Worm (Caenorhabditis elegans) whole organism, mixed stage, embryonic: ENCODE results near the gene gcy-5.
A peak's percentile ranks its signal among the peaks of the same experiment; 100 is the strongest.

ENCODE experiments used
- M03D4.4 ChIP-seq: sonication (generic microtip); optimal IDR thresholded peaks from 2 replicates; lab custom pipeline; 2017; ENCODE audit warnings: mild to moderate bottlenecking, missing genetic modification characterization, missing compliant biosample characterization
- bed-3 ChIP-seq: fragments of 200-800 bp; sonication (Bioruptor generic); optimal IDR thresholded peaks from 3 replicates; lab custom pipeline; 2018; ENCODE audit warnings: mild to moderate bottlenecking, missing genetic modification characterization, moderate library complexity, missing compliant biosample characterization
- blmp-1 ChIP-seq: fragments of 150-350 bp; optimal IDR thresholded peaks from 2 replicates; lab custom pipeline; 2014; ENCODE audit warnings: missing biosample characterization, missing genetic modification characterization
- ceh-39 ChIP-seq: fragments of 150-350 bp; optimal IDR thresholded peaks from 2 replicates; lab custom pipeline; 2014; ENCODE audit warnings: missing biosample characterization, missing genetic modification characterization
- ceh-43 ChIP-seq: fragments of 200-800 bp; sonication (Bioruptor generic); optimal IDR thresholded peaks from 2 replicates; lab custom pipeline; 2018; ENCODE audit warnings: mild to moderate bottlenecking, missing genetic modification characterization, moderate library complexity, missing compliant biosample characterization
- ceh-83 ChIP-seq: fragments of 200-800 bp; sonication (Bioruptor generic); optimal IDR thresholded peaks from 2 replicates; lab custom pipeline; 2018; ENCODE audit warnings: mild to moderate bottlenecking, missing genetic modification characterization, missing compliant biosample characterization
- ces-1 ChIP-seq: fragments of 150-350 bp; optimal IDR thresholded peaks from 2 replicates; lab custom pipeline; 2014; ENCODE audit warnings: missing biosample characterization, missing genetic modification reagents, missing genetic modification characterization
- cnd-1 ChIP-seq: fragments of 200-800 bp; sonication (Bioruptor generic); optimal IDR thresholded peaks from 2 replicates; lab custom pipeline; 2018; ENCODE audit warnings: mild to moderate bottlenecking, missing genetic modification characterization, missing compliant biosample characterization
- drap-1 ChIP-seq: fragments of 200-800 bp; sonication (Bioruptor generic); optimal IDR thresholded peaks from 3 replicates; lab custom pipeline; 2018; ENCODE audit warnings: mild to moderate bottlenecking, missing genetic modification characterization, missing compliant biosample characterization
- elt-1 ChIP-seq: sonication (generic microtip); optimal IDR thresholded peaks from 2 replicates; lab custom pipeline; 2017; ENCODE audit warnings: missing genetic modification characterization, mild to moderate bottlenecking, missing compliant biosample characterization, antibody characterized with exemption, moderate library complexity, borderline replicate concordance; ENCODE audit not compliant: insufficient read depth
- elt-3 ChIP-seq: fragments of 150-350 bp; optimal IDR thresholded peaks from 2 replicates; lab custom pipeline; 2014; ENCODE audit warnings: missing biosample characterization, missing genetic modification characterization
- flh-1 ChIP-seq: fragments of 200-800 bp; sonication (Bioruptor generic); optimal IDR thresholded peaks from 2 replicates; lab custom pipeline; 2018; ENCODE audit warnings: mild to moderate bottlenecking, missing genetic modification characterization, moderate library complexity, missing compliant biosample characterization
- hlh-1 ChIP-seq: fragments of 150-350 bp; optimal IDR thresholded peaks from 2 replicates; lab custom pipeline; 2014; ENCODE audit warnings: missing biosample characterization, missing genetic modification reagents, missing genetic modification characterization
- lin-13 ChIP-seq: fragments of 150-350 bp; optimal IDR thresholded peaks from 2 replicates; lab custom pipeline; 2014; ENCODE audit warnings: missing biosample characterization, missing genetic modification characterization
- lin-32 ChIP-seq: fragments of 200-800 bp; sonication (Bioruptor generic); optimal IDR thresholded peaks from 2 replicates; lab custom pipeline; 2018; ENCODE audit warnings: mild to moderate bottlenecking, missing genetic modification characterization, missing compliant biosample characterization
- lsy-2 ChIP-seq: fragments of 150-350 bp; optimal IDR thresholded peaks from 2 replicates; lab custom pipeline; 2014; ENCODE audit warnings: missing biosample characterization, missing genetic modification characterization
- mab-5 ChIP-seq: fragments of 150-350 bp; optimal IDR thresholded peaks from 2 replicates; lab custom pipeline; 2014; ENCODE audit warnings: missing biosample characterization, missing genetic modification characterization
- mls-2 ChIP-seq: sonication (generic microtip); optimal IDR thresholded peaks from 2 replicates; lab custom pipeline; 2016; ENCODE audit warnings: mild to moderate bottlenecking, missing genetic modification characterization, moderate library complexity, missing compliant biosample characterization
- nhr-12 ChIP-seq: fragments of 150-350 bp; optimal IDR thresholded peaks from 2 replicates; lab custom pipeline; 2014; ENCODE audit warnings: missing biosample characterization, missing genetic modification characterization
- nhr-2 ChIP-seq: fragments of 150-350 bp; optimal IDR thresholded peaks from 2 replicates; lab custom pipeline; 2014; ENCODE audit warnings: missing biosample characterization, missing genetic modification characterization
- nhr-237 ChIP-seq: fragments of 150-350 bp; optimal IDR thresholded peaks from 2 replicates; lab custom pipeline; 2014; ENCODE audit warnings: missing biosample characterization, missing genetic modification characterization
- nhr-28 ChIP-seq: fragments of 150-350 bp; optimal IDR thresholded peaks from 2 replicates; lab custom pipeline; 2014; ENCODE audit warnings: missing biosample characterization, missing genetic modification characterization
- nhr-76 ChIP-seq: sonication (generic microtip); optimal IDR thresholded peaks from 2 replicates; lab custom pipeline; 2017; ENCODE audit warnings: missing biosample characterization, missing genetic modification characterization
- pha-4 ChIP-seq: fragments of 150-350 bp; optimal IDR thresholded peaks from 2 replicates; lab custom pipeline; 2018; ENCODE audit warnings: missing biosample characterization, missing genetic modification reagents, missing genetic modification characterization
- sem-2 ChIP-seq: fragments of 200-800 bp; sonication (Bioruptor generic); optimal IDR thresholded peaks from 2 replicates; lab custom pipeline; 2018; ENCODE audit warnings: mild to moderate bottlenecking, missing genetic modification characterization, missing compliant biosample characterization
- snpc-4 ChIP-seq: fragments of 150-350 bp; optimal IDR thresholded peaks from 2 replicates; lab custom pipeline; 2014; ENCODE audit warnings: missing biosample characterization, missing genetic modification characterization
- tbx-8 ChIP-seq: fragments of 200-800 bp; sonication (Bioruptor generic); optimal IDR thresholded peaks from 2 replicates; lab custom pipeline; 2018; ENCODE audit warnings: mild to moderate bottlenecking, missing genetic modification characterization, moderate library complexity, missing compliant biosample characterization
- unc-120 ChIP-seq: sonication (generic microtip); optimal IDR thresholded peaks from 2 replicates; lab custom pipeline; 2017; ENCODE audit warnings: missing genetic modification characterization, missing compliant biosample characterization; ENCODE audit not compliant: poor library complexity, severe bottlenecking
- unc-39 ChIP-seq: fragments of 150-350 bp; optimal IDR thresholded peaks from 2 replicates; lab custom pipeline; 2014; ENCODE audit warnings: missing biosample characterization, missing genetic modification characterization
- unc-62 ChIP-seq: fragments of 150-350 bp; optimal IDR thresholded peaks from 2 replicates; lab custom pipeline; 2014; ENCODE audit warnings: missing biosample characterization, missing genetic modification reagents, missing genetic modification characterization
- zip-8 ChIP-seq: fragments of 150-350 bp; optimal IDR thresholded peaks from 2 replicates; lab custom pipeline; 2014; ENCODE audit warnings: missing biosample characterization, missing genetic modification characterization

Gene gcy-5

DNA sequence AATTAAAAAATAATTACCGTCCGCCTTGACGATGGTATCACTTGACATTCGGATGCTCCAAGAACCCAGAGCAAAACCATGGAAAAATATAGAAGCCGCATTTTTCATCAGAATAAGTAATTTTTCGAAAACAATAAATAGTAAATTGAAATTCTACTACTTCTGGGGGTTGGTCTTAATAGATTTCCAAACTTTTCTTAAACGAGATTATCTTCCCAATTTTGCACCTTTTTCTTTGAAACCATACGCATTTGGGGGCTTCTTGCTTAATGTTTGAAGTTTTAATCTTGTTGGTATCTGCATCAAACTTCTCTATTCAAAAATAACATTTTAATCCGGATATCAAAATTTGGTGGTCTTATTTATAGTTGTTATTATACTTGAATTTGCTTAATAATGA is at the start of gene gcy-5:
Gene gcy-5 (minus strand): TSS at position 101 of the 400 bp plus-strand sequence.
- TF ChIP-seq pha-4 (tag; lab: Kevin White, UChicago) (no peak), zip-8 (tag; lab: Kevin White, UChicago) (no peak), M03D4.4 (tag; lab: Kevin White, UChicago) (no peak), elt-1 (tag; lab: Kevin White, UChicago) (no peak), blmp-1 (no peak), bed-3 (GFP tag; lab: Kevin White, UChicago) (no peak), elt-3 (no peak), unc-39 (tag; lab: Kevin White, UChicago) (no peak)

DNA sequence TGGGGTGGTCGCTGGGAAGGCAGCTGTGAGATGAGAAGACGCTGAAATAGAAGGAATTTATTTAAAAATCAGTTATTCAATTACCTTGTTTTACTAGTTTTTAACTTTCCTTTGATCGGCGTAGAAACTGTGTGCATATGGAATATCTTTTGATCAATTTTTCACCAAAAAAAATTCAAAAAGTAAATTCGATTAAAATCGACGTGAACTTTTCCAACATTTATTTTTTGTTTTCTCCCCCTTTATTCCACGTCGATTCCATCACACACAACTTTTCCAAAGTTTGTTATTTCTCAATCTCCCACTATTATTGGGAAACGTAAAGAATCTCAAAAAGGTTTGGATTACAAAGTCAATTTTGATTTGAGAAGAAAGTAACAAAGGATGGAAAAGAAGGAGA is 44.5 kb upstream of the gcy-5 start, which contains the start of gene C07E3.4:
Gene C07E3.4 (plus strand): TSS at position 301 of the 400 bp plus-strand sequence.
- TF ChIP-seq lin-32 (GFP tag; lab: Kevin White, UChicago), result no peak
- TF ChIP-seq ces-1, result no peak
- no peak for TF ChIP-seq drap-1
- no peak for TF ChIP-seq elt-3
- no peak for TF ChIP-seq flh-1 (GFP tag; lab: Kevin White, UChicago)
- TF ChIP-seq lsy-2, result no peak
- no peak for TF ChIP-seq ceh-39 (tag; lab: Kevin White, UChicago)
- no peak for TF ChIP-seq mls-2 (tag; lab: Kevin White, UChicago)
- TF ChIP-seq unc-62 (GFP tag; lab: Kevin White, UChicago), result no peak
- no peak for TF ChIP-seq sem-2 (GFP tag; lab: Kevin White, UChicago)
- TF ChIP-seq ceh-43 (GFP tag; lab: Kevin White, UChicago), result no peak
- TF ChIP-seq nhr-76, result no peak
- no peak for TF ChIP-seq hlh-1

DNA sequence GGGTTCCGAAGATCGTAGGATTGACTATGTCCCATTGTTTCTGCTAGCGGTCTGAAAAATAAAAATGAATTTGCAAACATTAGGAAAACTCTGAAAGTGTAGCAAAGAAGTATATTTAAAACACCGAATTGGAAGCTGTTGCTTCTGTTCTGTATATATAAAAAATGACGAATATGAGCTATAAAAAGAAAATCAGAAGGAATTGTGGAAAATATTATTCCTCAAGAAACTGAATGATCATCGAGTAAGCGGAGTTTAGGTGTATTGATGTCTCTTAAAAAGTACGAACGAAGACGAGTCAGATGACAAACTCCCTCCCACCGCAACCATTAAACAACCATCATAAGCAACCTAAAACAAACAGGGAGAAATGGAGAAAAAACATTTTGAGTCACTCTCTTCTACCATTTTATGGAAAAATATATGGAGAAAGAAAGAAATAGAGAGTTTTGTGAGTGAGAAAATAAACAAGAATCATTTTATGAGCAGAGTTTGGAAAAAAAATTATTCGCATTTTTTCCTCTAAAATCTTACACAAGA is 41.5 kb upstream of the gcy-5 start, which contains the start of gene C07E3.3:
Gene C07E3.3 (minus strand): TSS at position 51 of the 540 bp plus-strand sequence.
- TF ChIP-seq nhr-12 (tag; lab: Kevin White, UChicago), result no peak

DNA sequence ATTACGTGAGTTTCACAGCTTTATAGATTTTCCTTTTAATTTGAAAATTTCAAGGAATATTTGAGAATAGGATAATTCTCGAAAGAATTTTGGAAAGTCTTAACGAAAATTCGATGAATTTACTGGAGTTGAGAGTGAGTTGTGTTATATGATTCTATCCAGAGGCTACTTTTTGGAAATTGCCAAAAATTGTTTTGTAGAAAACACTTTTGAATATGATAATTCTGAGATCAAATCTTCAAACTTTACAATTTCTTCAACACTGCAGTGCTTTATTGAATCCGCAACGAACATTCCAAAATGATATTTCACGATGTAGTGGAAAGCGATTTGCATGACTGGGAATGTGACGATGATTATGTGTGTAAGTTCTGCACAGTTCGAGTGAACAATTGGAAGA is 35.9 kb upstream of the gcy-5 start, which contains the start of gene C07E3.8:
Gene C07E3.8 (plus strand): TSS at position 301 of the 400 bp plus-strand sequence.
- TF ChIP-seq flh-1 (GFP tag; lab: Kevin White, UChicago) (no peak), bed-3 (GFP tag; lab: Kevin White, UChicago) (no peak), zip-8 (tag; lab: Kevin White, UChicago) (no peak), hlh-1 (no peak), lsy-2 (no peak), cnd-1 (tag; lab: Kevin White, UChicago) (no peak), mab-5 (tag; lab: Kevin White, UChicago) (no peak), nhr-2 (tag; lab: Kevin White, UChicago) (no peak), elt-1 (tag; lab: Kevin White, UChicago) (no peak), elt-3 (no peak), M03D4.4 (tag; lab: Kevin White, UChicago) (no peak), ces-1 (no peak), blmp-1 (no peak), mls-2 (tag; lab: Kevin White, UChicago) (no peak), tbx-8 (GFP tag; lab: Kevin White, UChicago) (no peak), ceh-39 (tag; lab: Kevin White, UChicago) (no peak), nhr-28 (no peak), drap-1 (no peak)

DNA sequence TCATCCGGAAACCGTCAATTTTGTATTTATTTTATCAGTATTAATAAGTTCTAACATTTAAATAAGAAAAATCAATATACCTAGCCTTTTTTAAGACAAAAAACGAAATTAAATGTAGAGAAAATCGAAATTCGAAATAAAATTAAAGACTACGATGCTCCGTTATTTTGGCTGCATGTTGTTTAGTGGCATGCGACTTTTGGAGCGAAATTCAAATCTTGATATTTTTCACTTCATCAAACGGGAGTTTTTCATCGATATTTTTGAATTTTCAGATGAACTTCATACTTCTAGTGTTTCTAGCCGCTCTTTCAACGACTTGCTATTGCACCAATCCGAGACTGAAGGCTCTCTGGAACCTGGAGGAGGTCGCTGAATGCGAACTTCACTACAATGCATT is 34.5 kb upstream of the gcy-5 start, which contains the start of gene C07E3.9:
Gene C07E3.9 (plus strand): TSS at position 270 of the 400 bp plus-strand sequence.
- TF ChIP-seq nhr-2 (tag; lab: Kevin White, UChicago) (no peak), ces-1 (peak; percentile 87), lsy-2 (peak; percentile 56), nhr-237 (tag; lab: Kevin White, UChicago) (peak; percentile 40), lin-32 (GFP tag; lab: Kevin White, UChicago) (no peak)

DNA sequence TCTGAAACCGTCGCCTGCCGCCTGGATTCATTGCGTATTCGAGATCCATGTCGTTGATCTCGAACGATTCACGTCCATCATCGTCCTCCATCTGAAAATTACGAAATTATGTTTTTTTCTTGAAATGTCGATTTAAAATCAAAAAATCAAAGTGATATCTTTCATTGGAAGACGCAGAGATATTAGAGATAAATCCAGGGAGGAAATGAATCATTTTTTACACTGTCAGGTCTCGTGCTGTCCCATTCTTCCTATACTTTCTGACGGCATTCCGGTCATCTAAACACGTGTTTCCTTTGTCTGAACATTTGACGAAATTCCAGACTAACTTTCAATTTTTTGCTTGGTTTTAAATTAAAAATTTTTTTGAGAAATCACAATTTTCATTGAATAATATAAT is 33.9 kb upstream of the gcy-5 start, which contains the start of gene stip-1:
Gene stip-1 (minus strand): TSS at position 98 of the 400 bp plus-strand sequence.
- TF ChIP-seq drap-1, result no peak
- no peak for TF ChIP-seq M03D4.4 (tag; lab: Kevin White, UChicago)
- TF ChIP-seq hlh-1, result no peak
- TF ChIP-seq unc-120 (tag; lab: Kevin White, UChicago), result no peak
- TF ChIP-seq lsy-2, result no peak
- no peak for TF ChIP-seq snpc-4 (tag; lab: Kevin White, UChicago)
- no peak for TF ChIP-seq pha-4 (tag; lab: Kevin White, UChicago)
- TF ChIP-seq lin-13 (tag; lab: Kevin White, UChicago), result no peak
- TF ChIP-seq ceh-83 (GFP tag; lab: Kevin White, UChicago), result no peak
